Worm (Caenorhabditis elegans) whole organism, late embryonic: ENCODE results near the gene Y57A10B.6.

Source experiments
- C08G9.2 ChIP-seq: sonication (generic microtip); optimal IDR thresholded peaks from 2 replicates; lab custom pipeline; 2016; ENCODE audit warnings: mild to moderate bottlenecking, missing genetic modification characterization, moderate library complexity, missing compliant biosample characterization
- C38D4.7 ChIP-seq: fragments of 200-800 bp; sonication (Bioruptor generic); optimal IDR thresholded peaks from 2 replicates; lab custom pipeline; 2018; ENCODE audit warnings: mild to moderate bottlenecking, missing genetic modification characterization, moderate library complexity, missing compliant biosample characterization
- F13H6.1 ChIP-seq: sonication (generic microtip); optimal IDR thresholded peaks from 2 replicates; lab custom pipeline; 2016; ENCODE audit warnings: missing genetic modification characterization, missing compliant biosample characterization
- K02D7.2 ChIP-seq: sonication (generic microtip); optimal IDR thresholded peaks from 2 replicates; lab custom pipeline; 2017; ENCODE audit warnings: mild to moderate bottlenecking, missing genetic modification characterization, missing compliant biosample characterization
- K09A11.1 ChIP-seq: sonication (generic microtip); optimal IDR thresholded peaks from 2 replicates; lab custom pipeline; 2017; ENCODE audit warnings: antibody characterized with exemption, mild to moderate bottlenecking, missing genetic modification characterization, missing compliant biosample characterization; ENCODE audit not compliant: insufficient read depth
- T23F11.4 ChIP-seq: fragments of 200-800 bp; sonication (Bioruptor generic); optimal IDR thresholded peaks from 2 replicates; lab custom pipeline; 2018; ENCODE audit warnings: mild to moderate bottlenecking, missing genetic modification characterization, missing compliant biosample characterization
- ahr-1 ChIP-seq: sonication (generic microtip); optimal IDR thresholded peaks from 2 replicates; lab custom pipeline; 2016; ENCODE audit warnings: missing genetic modification characterization, missing compliant biosample characterization
- ama-1 ChIP-seq: fragments of 150-350 bp; optimal IDR thresholded peaks from 2 replicates; lab custom pipeline; 2014
- ceh-14 ChIP-seq: sonication (generic microtip); optimal IDR thresholded peaks from 2 replicates; lab custom pipeline; 2016; ENCODE audit warnings: missing genotype, missing genetic modification characterization, missing compliant biosample characterization
- ceh-18 ChIP-seq: sonication (generic microtip); optimal IDR thresholded peaks from 2 replicates; lab custom pipeline; 2016; ENCODE audit warnings: missing genetic modification characterization, missing compliant biosample characterization
- ceh-19 ChIP-seq: fragments of 200-800 bp; sonication (Bioruptor generic); optimal IDR thresholded peaks from 2 replicates; lab custom pipeline; 2018; ENCODE audit warnings: mild to moderate bottlenecking, missing genetic modification characterization, missing compliant biosample characterization
- ceh-31 ChIP-seq: sonication (generic microtip); optimal IDR thresholded peaks from 2 replicates; lab custom pipeline; 2016; ENCODE audit warnings: missing genetic modification characterization, missing compliant biosample characterization
- ceh-34 ChIP-seq: sonication (generic microtip); optimal IDR thresholded peaks from 2 replicates; lab custom pipeline; 2016; ENCODE audit warnings: mild to moderate bottlenecking, missing genetic modification characterization, missing compliant biosample characterization
- ceh-48 ChIP-seq: sonication (generic microtip); optimal IDR thresholded peaks from 2 replicates; lab custom pipeline; 2016; ENCODE audit warnings: missing genetic modification characterization, inconsistent platforms, missing compliant biosample characterization
- ceh-9 ChIP-seq: sonication (generic microtip); optimal IDR thresholded peaks from 2 replicates; lab custom pipeline; 2016; ENCODE audit warnings: mild to moderate bottlenecking, missing genetic modification characterization, inconsistent platforms, missing compliant biosample characterization
- che-1 ChIP-seq: sonication (generic microtip); optimal IDR thresholded peaks from 2 replicates; lab custom pipeline; 2016; ENCODE audit warnings: mild to moderate bottlenecking, missing genetic modification characterization, missing compliant biosample characterization
- dve-1 ChIP-seq: sonication (generic microtip); optimal IDR thresholded peaks from 2 replicates; lab custom pipeline; 2017; ENCODE audit warnings: antibody characterized with exemption, mild to moderate bottlenecking, missing genetic modification characterization, missing compliant biosample characterization
- elt-2 ChIP-seq: sonication (generic microtip); optimal IDR thresholded peaks from 2 replicates; lab custom pipeline; 2016; ENCODE audit warnings: missing genetic modification reagents, missing genetic modification characterization, missing compliant biosample characterization
- elt-4 ChIP-seq: sonication (generic microtip); optimal IDR thresholded peaks from 2 replicates; lab custom pipeline; 2016; ENCODE audit warnings: missing genetic modification characterization, missing compliant biosample characterization
- ets-4 ChIP-seq: sonication (generic microtip); optimal IDR thresholded peaks from 2 replicates; lab custom pipeline; 2016; ENCODE audit warnings: missing genetic modification characterization, missing compliant biosample characterization
- eyg-1 ChIP-seq: sonication (generic microtip); optimal IDR thresholded peaks from 2 replicates; lab custom pipeline; 2016; ENCODE audit warnings: missing genotype, missing genetic modification characterization, missing compliant biosample characterization
- fkh-6 ChIP-seq: sonication (generic microtip); optimal IDR thresholded peaks from 2 replicates; lab custom pipeline; 2016; ENCODE audit warnings: missing genetic modification characterization, missing compliant biosample characterization
- hlh-15 ChIP-seq: sonication (generic microtip); optimal IDR thresholded peaks from 2 replicates; lab custom pipeline; 2016; ENCODE audit warnings: missing genetic modification characterization, missing compliant biosample characterization
- hlh-30 ChIP-seq: sonication (generic microtip); optimal IDR thresholded peaks from 2 replicates; lab custom pipeline; 2017; ENCODE audit warnings: antibody characterized with exemption, missing genetic modification characterization, missing compliant biosample characterization; ENCODE audit not compliant: insufficient read depth
- hlh-6 ChIP-seq: sonication (generic microtip); optimal IDR thresholded peaks from 2 replicates; lab custom pipeline; 2016; ENCODE audit warnings: missing genotype, missing genetic modification characterization, missing compliant biosample characterization
- hlh-8 ChIP-seq: sonication (generic microtip); optimal IDR thresholded peaks from 2 replicates; lab custom pipeline; 2016; ENCODE audit warnings: missing genotype, missing genetic modification characterization, missing compliant biosample characterization
- lim-6 ChIP-seq: sonication (generic microtip); optimal IDR thresholded peaks from 2 replicates; lab custom pipeline; 2016; ENCODE audit warnings: missing genetic modification characterization, missing compliant biosample characterization
- madf-2 ChIP-seq: sonication (generic microtip); optimal IDR thresholded peaks from 2 replicates; lab custom pipeline; 2017; ENCODE audit warnings: missing genetic modification characterization, missing compliant biosample characterization
- mec-3 ChIP-seq: sonication (generic microtip); optimal IDR thresholded peaks from 2 replicates; lab custom pipeline; 2016; ENCODE audit warnings: borderline replicate concordance, missing genetic modification characterization, missing compliant biosample characterization
- nhr-11 ChIP-seq: fragments of 150-350 bp; optimal IDR thresholded peaks from 2 replicates; lab custom pipeline; 2014; ENCODE audit warnings: missing biosample characterization, missing genetic modification characterization
- npax-4 ChIP-seq: sonication (generic microtip); optimal IDR thresholded peaks from 2 replicates; lab custom pipeline; 2016; ENCODE audit warnings: missing genetic modification characterization, missing compliant biosample characterization
- odd-2 ChIP-seq: sonication (generic microtip); optimal IDR thresholded peaks from 2 replicates; lab custom pipeline; 2017; ENCODE audit warnings: antibody characterized with exemption, mild to moderate bottlenecking, missing genetic modification characterization, missing compliant biosample characterization
- pag-3 ChIP-seq: sonication (generic microtip); optimal IDR thresholded peaks from 2 replicates; lab custom pipeline; 2016; ENCODE audit warnings: missing compliant biosample characterization, missing genetic modification characterization, borderline replicate concordance
- pqm-1 ChIP-seq: sonication (generic microtip); optimal IDR thresholded peaks from 2 replicates; lab custom pipeline; 2016; ENCODE audit warnings: missing genetic modification characterization, missing compliant biosample characterization
- pros-1 ChIP-seq: fragments of 150-350 bp; optimal IDR thresholded peaks from 2 replicates; lab custom pipeline; 2014; ENCODE audit warnings: missing biosample characterization, missing genetic modification reagents, missing genetic modification characterization
- sdc-2 ChIP-seq: sonication (generic microtip); optimal IDR thresholded peaks from 2 replicates; lab custom pipeline; 2016; ENCODE audit warnings: missing genotype, missing genetic modification characterization, missing compliant biosample characterization
- sox-2 ChIP-seq: fragments of 200-800 bp; sonication (Bioruptor generic); IDR thresholded peaks from 2 replicates; pipeline ENCODE4 v1.3.6; 2022; ENCODE audit warnings: missing genetic modification reagents, missing genetic modification characterization, missing compliant biosample characterization
- syd-9 ChIP-seq: sonication (generic microtip); optimal IDR thresholded peaks from 2 replicates; lab custom pipeline; 2016; ENCODE audit warnings: mild to moderate bottlenecking, missing genetic modification characterization, moderate library complexity, missing compliant biosample characterization
- tbx-2 ChIP-seq: sonication (generic microtip); optimal IDR thresholded peaks from 2 replicates; lab custom pipeline; 2016; ENCODE audit warnings: missing genetic modification characterization, missing compliant biosample characterization
- ttx-3 ChIP-seq: sonication (generic microtip); optimal IDR thresholded peaks from 2 replicates; lab custom pipeline; 2016; ENCODE audit warnings: missing genetic modification reagents, missing genetic modification characterization, missing compliant biosample characterization
- unc-42 ChIP-seq: sonication (generic microtip); optimal IDR thresholded peaks from 2 replicates; lab custom pipeline; 2016; ENCODE audit warnings: missing genotype, missing genetic modification characterization, missing compliant biosample characterization
- unc-55 ChIP-seq: sonication (generic microtip); optimal IDR thresholded peaks from 2 replicates; lab custom pipeline; 2017; ENCODE audit warnings: missing biosample characterization, missing genetic modification reagents, missing genetic modification characterization
- unc-86 ChIP-seq: sonication (generic microtip); optimal IDR thresholded peaks from 2 replicates; lab custom pipeline; 2016; ENCODE audit warnings: missing genetic modification characterization, missing compliant biosample characterization
- zip-5 ChIP-seq: sonication (generic microtip); optimal IDR thresholded peaks from 2 replicates; lab custom pipeline; 2016; ENCODE audit warnings: missing genetic modification characterization, missing compliant biosample characterization

Gene Y57A10B.6

DNA sequence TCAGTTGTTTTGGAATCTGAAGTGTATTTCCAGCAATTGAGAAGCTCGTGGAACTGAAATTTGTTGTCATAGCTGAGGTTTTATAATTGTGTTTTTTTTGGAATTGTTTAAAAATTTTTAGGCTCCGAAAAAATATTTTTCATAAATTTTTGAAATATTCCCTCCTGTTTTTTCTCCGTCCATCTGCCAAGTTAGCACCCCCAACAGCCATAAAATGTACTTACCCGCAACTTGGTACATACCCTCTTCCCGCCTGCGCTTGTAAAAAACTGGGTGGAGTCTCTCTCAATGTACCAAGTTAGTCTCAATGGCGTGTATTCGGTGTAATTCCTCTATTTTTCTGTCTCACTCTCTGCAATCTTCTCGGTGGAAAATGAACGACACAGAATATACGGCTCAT is at the start of gene Y57A10B.6:
Y57A10B.6 (plus strand) TSS at position 301 of the 400 bp plus-strand sequence.
- TF ChIP-seq elt-2 (tag; lab: Kevin White, UChicago) (no peak), fkh-6 (tag; lab: Kevin White, UChicago) (no peak), K02D7.2 (tag; lab: Kevin White, UChicago) (no peak), zip-5 (no peak), nhr-11 (tag; lab: Kevin White, UChicago) (no peak), ceh-18 (tag; lab: Kevin White, UChicago) (no peak), hlh-6 (tag; lab: Kevin White, UChicago) (no peak), ceh-48 (tag; lab: Kevin White, UChicago) (no peak), pag-3 (no peak), elt-4 (tag; lab: Kevin White, UChicago) (no peak), C38D4.7 (GFP tag; lab: Kevin White, UChicago) (no peak), hlh-15 (no peak), eyg-1 (tag; lab: Kevin White, UChicago) (no peak), unc-86 (tag; lab: Kevin White, UChicago) (no peak)

DNA sequence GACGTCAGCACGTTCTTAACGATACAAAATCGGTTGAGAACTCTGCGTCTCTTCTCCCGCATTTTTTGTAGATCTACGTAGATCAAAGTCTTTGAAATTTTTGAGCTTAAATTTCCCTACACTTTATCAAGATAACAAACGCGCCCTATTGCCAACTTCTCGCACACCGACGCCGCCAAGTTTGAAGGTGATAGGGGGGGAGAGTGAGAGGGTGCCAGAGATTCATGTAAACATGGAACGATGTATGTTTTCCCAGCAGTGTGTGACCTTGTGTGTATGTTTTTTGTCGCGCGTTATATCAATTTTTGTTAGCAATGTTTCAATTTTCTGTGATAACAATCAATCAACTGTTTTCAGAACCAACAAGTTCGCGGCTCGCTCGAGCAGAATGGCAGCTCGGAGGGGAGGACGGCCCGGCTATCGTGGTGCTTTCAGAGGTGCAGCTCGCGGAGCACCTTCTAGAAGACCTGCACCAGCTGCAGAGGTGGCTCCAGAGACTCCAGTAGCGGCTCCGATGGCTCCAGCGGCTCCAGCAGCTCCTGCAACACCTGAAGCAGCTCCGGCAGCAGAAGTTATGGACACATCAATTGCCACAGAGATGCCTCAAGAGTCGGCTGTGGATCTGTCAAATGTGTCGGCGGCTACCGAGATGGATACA is 48.2 kb upstream of the Y57A10B.6 start:
- TF ChIP-seq che-1 (tag; lab: Kevin White, UChicago) (no peak), C08G9.2 (tag; lab: Kevin White, UChicago) (no peak), K09A11.1 (no peak), dve-1 (no peak), syd-9 (tag; lab: Kevin White, UChicago) (no peak)

DNA sequence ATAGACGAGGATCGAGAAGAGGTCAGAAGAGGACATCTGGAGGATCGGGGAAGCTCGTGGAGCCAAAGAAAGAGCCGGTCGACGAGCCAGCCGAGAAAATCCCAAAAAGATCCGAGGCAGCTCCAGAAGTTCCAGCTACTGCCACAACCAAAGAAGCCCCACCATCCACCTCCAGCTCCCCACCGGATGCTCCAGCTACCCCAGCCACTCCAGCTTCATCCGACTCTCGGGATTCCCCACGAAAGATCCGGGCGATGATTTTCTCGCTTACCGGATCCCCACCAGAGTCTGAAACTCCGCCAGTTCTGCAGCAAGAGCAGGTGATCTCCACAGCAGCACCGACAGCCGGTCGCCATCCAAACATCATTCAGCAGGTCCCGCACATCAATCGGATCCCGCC is 47.0 kb upstream of the Y57A10B.6 start:
- TF ChIP-seq hlh-30 (tag; lab: Kevin White, UChicago) (no peak), npax-4 (no peak), pqm-1 (tag; lab: Kevin White, UChicago) (no peak), odd-2 (tag; lab: Kevin White, UChicago) (no peak), T23F11.4 (GFP tag; lab: Kevin White, UChicago) (no peak), hlh-6 (tag; lab: Kevin White, UChicago) (no peak), unc-42 (tag; lab: Kevin White, UChicago) (no peak), ahr-1 (tag; lab: Kevin White, UChicago) (no peak), ceh-18 (tag; lab: Kevin White, UChicago) (no peak), lim-6 (no peak), syd-9 (tag; lab: Kevin White, UChicago) (no peak), sdc-2 (tag; lab: Kevin White, UChicago) (no peak), ceh-34 (tag; lab: Kevin White, UChicago) (no peak)

DNA sequence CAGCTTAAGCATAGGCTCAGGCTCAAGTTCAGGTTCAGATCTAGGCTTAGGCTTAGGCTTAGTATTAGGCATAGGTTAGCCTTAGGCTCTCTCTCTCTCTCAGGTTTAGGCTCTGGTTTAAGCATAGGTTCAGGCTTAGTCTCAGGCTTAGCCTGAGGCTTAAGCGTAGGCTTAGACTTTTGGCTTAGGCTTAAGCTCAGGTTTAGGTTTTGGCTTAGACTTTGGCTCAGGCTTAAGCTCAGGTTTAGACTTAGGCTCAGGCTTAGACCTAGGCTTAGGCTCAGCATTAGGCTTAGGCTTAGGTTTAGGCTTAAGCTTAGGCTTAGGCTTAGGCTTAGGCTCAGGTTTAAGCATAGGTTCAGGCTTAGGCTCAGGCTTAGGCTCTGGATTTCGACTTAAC is 46.2 kb upstream of the Y57A10B.6 start:
- TF ChIP-seq ceh-19 (GFP tag; lab: Kevin White, UChicago) (no peak), elt-2 (tag; lab: Kevin White, UChicago) (no peak), K02D7.2 (tag; lab: Kevin White, UChicago) (no peak), madf-2 (tag; lab: Kevin White, UChicago) (no peak), dve-1 (peak; percentile 65)
- TF ChIP-seq, all 69 proteins: peak for 1

DNA sequence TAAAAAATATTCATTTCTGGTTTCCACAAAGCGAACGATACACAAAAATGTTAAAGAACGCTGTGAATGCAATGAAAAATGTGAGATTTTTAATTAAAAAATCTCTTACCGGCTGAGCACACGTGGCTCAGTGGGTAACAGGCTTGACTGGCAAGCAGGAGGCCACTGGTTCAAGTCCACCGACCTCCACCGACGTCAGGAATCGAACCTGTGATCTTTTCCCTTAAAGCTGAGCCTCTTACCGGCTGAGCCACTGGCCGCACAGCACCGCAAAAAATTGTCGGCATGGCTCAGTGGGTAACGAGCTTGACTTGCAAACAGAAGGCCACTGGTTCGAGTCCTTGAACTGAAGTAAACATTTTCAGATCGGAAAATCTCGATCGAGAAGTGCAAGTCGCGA is 45.1 kb upstream of the Y57A10B.6 start, which contains the start of gene C44C11.6:
C44C11.6 (plus strand) TSS at position 23 of the 400 bp plus-strand sequence.
- TF ChIP-seq hlh-8, result no peak
- no peak for TF ChIP-seq ets-4 (tag; lab: Kevin White, UChicago)
- TF ChIP-seq pros-1 (tag; lab: Kevin White, UChicago), result no peak
- no peak for TF ChIP-seq ceh-9 (tag; lab: Kevin White, UChicago)
- TF ChIP-seq sox-2 (GFP tag; lab: Robert Waterston, UW), result no peak
- TF ChIP-seq tbx-2, result no peak
- TF ChIP-seq K02D7.2 (tag; lab: Kevin White, UChicago), result no peak
- TF ChIP-seq F13H6.1 (tag; lab: Kevin White, UChicago), result no peak
- TF ChIP-seq mec-3 (tag; lab: Kevin White, UChicago), result no peak
- no peak for TF ChIP-seq ama-1
- TF ChIP-seq ceh-34 (tag; lab: Kevin White, UChicago), result no peak
- TF ChIP-seq ceh-14 (tag; lab: Kevin White, UChicago), result no peak
- TF ChIP-seq ttx-3 (tag; lab: Kevin White, UChicago), result no peak
- no peak for TF ChIP-seq elt-4 (tag; lab: Kevin White, UChicago)
- TF ChIP-seq T23F11.4 (GFP tag; lab: Kevin White, UChicago), result no peak
- no peak for TF ChIP-seq ceh-31 (tag; lab: Kevin White, UChicago)
- TF ChIP-seq unc-55 (GFP tag; lab: Kevin White, UChicago), result no peak
- no peak for TF ChIP-seq sdc-2 (tag; lab: Kevin White, UChicago)
- TF ChIP-seq C08G9.2 (tag; lab: Kevin White, UChicago), result no peak
- TF ChIP-seq, all 69 proteins: peak for 0
